Worm (Caenorhabditis elegans) whole organism, L3 larva: ENCODE results near the gene ins-9.

Experiments used
- aly-2 ChIP-seq: fragments of 150-350 bp; optimal IDR thresholded peaks from 2 replicates; lab custom pipeline; 2014; ENCODE audit warnings: missing biosample characterization, missing genetic modification characterization
- ama-1 ChIP-seq: fragments of 150-350 bp; optimal IDR thresholded peaks from 2 replicates; lab custom pipeline; 2018
- ceh-9 ChIP-seq: sonication (generic microtip); optimal IDR thresholded peaks from 2 replicates; lab custom pipeline; 2018; ENCODE audit warnings: missing biosample characterization, missing genetic modification characterization
- nhr-28 ChIP-seq: fragments of 150-350 bp; optimal IDR thresholded peaks from 2 replicates; lab custom pipeline; 2014; ENCODE audit warnings: missing biosample characterization, missing genetic modification characterization
- zag-1 ChIP-seq: fragments of 150-350 bp; optimal IDR thresholded peaks from 2 replicates; lab custom pipeline; 2014; ENCODE audit warnings: missing biosample characterization, missing genetic modification characterization

DNA sequence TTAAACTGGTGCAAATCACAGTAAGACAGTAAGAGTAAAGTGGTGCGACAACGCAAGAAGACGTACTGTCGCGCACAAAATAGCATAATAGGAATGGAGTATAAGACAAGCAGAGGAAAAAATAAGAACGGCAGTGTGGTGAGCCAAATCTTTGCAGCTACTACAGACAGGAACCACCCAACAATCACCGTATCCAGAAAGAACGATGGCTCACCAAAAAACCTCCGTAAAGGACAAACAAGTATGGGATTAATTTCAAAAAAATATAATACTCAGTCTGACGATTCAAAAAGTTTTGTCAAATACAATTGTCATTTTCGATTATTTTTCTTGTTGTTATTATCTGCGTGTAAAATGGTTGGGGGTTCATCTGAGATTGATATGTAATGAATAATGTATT, 12.1 kb downstream of the ins-9 start:
- TF ChIP-seq ama-1 (lab: Kevin White, UChicago) = no peak
- no peak for TF ChIP-seq zag-1
- no peak for TF ChIP-seq aly-2
- TF ChIP-seq ceh-9 (tag; lab: Kevin White, UChicago) = no peak
- no peak for TF ChIP-seq nhr-28 (tag; lab: Kevin White, UChicago)
